Worm (Caenorhabditis elegans) whole organism, early embryonic: ENCODE data around the gene dnbp-1.

ENCODE experiments used
- F13C5.2 ChIP-seq: sonication (generic microtip); optimal IDR thresholded peaks from 2 replicates; lab custom pipeline; 2017; ENCODE audit warnings: mild to moderate bottlenecking, missing genetic modification characterization, inconsistent platforms, missing compliant biosample characterization
- ceh-13 ChIP-seq: fragments of 200-800 bp; sonication (Bioruptor generic); optimal IDR thresholded peaks from 2 replicates; lab custom pipeline; 2018; ENCODE audit warnings: mild to moderate bottlenecking, missing genetic modification characterization, missing compliant biosample characterization

- TF ChIP-seq F13C5.2 = no peak
- no peak for TF ChIP-seq ceh-13 (GFP tag; lab: Kevin White, UChicago)
Measured at ce11 chrIV:13934086-13934485, 45.6 kb downstream of the dnbp-1 start, which contains the start of gene Y37A1A.4.
